Worm (Caenorhabditis elegans) whole organism, L2 larva: ENCODE results near the gene Y75B8A.31.

ENCODE experiments used
- F13H6.1 ChIP-seq: sonication (generic microtip); optimal IDR thresholded peaks from 2 replicates; lab custom pipeline; 2016; ENCODE audit warnings: missing genetic modification characterization, missing compliant biosample characterization
- alr-1 ChIP-seq: fragments of 150-350 bp; optimal IDR thresholded peaks from 2 replicates; lab custom pipeline; 2014; ENCODE audit warnings: missing biosample characterization, missing genetic modification characterization
- ama-1 ChIP-seq: fragments of 150-350 bp; optimal IDR thresholded peaks from 2 replicates; lab custom pipeline; 2018; ENCODE audit warnings: inconsistent platforms
- lin-13 ChIP-seq: fragments of 150-350 bp; optimal IDR thresholded peaks from 2 replicates; lab custom pipeline; 2014; ENCODE audit warnings: missing biosample characterization, missing genetic modification reagents, missing genetic modification characterization
- snpc-4 ChIP-seq: fragments of 150-350 bp; optimal IDR thresholded peaks from 2 replicates; lab custom pipeline; 2014; ENCODE audit warnings: missing biosample characterization, missing genetic modification characterization

DNA sequence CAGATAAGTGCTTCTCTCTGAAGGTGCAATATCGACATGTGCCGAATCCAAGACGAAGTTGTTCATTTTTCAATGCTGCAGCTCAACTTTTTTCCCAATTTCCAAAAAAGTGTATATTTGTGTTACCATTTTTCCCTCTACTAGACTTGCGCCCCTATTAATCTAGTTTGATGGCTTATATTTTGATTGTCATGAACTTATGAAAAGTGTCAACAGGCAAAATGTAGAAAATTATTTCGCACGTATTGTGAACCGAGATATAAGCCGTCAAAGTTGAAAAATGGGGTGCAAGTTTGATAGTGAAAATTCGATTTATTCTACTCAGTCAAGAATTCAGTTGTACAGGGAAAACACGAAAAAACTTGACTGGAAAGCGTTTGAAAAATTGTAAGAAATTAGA is 7.0 kb downstream of the Y75B8A.31 start, which contains the start of gene Y75B8A.32:
- no peak for TF ChIP-seq ama-1 (lab: Kevin White, UChicago)
- TF ChIP-seq lin-13 (GFP tag; lab: Kevin White, UChicago): no peak
- no peak for TF ChIP-seq F13H6.1 (tag; lab: Kevin White, UChicago)
- TF ChIP-seq snpc-4 (tag; lab: Kevin White, UChicago): no peak
- TF ChIP-seq alr-1 (tag; lab: Kevin White, UChicago): no peak
